Fruit fly (Drosophila melanogaster) whole organism, embryonic: Measurements from ENCODE around the gene CG10866.

Experiments
- Atf-2 ChIP-seq: fragments of 200-800 bp; sonication (Bioruptor generic); optimal IDR thresholded peaks from 2 replicates; lab custom pipeline; 2016; ENCODE audit warnings: missing biosample characterization, missing genetic modification characterization
- Bgb ChIP-seq: fragments of 200-800 bp; sonication (Bioruptor generic); IDR thresholded peaks from 2 replicates; pipeline ENCODE4 v1.3.6; 2022; ENCODE audit warnings: missing biosample characterization, missing genetic modification characterization; ENCODE audit not compliant: partially characterized antibody
- Bteb2 ChIP-seq: fragments of 200-800 bp; sonication (Bioruptor generic); optimal IDR thresholded peaks from 2 replicates; lab custom pipeline; 2016; ENCODE audit warnings: missing biosample characterization, missing genetic modification characterization
- C15 ChIP-seq: fragments of 200-800 bp; sonication (Bioruptor generic); IDR thresholded peaks from 3 replicates; pipeline ENCODE4 v1.3.6; 2022; ENCODE audit warnings: missing biosample characterization, missing genetic modification characterization
- CG10462 ChIP-seq: fragments of 200-800 bp; sonication (Bioruptor generic); optimal IDR thresholded peaks from 2 replicates; lab custom pipeline; 2016; ENCODE audit warnings: missing biosample characterization, missing genetic modification characterization
- CG11695 ChIP-seq: fragments of 200-800 bp; sonication (Bioruptor generic); IDR thresholded peaks from 3 replicates; pipeline ENCODE4 v1.3.6; 2022; ENCODE audit warnings: missing biosample characterization, missing genetic modification characterization
- CG12219 ChIP-seq: fragments of 200-800 bp; sonication (Bioruptor generic); optimal IDR thresholded peaks from 3 replicates; lab custom pipeline; 2018; ENCODE audit warnings: missing biosample characterization, mild to moderate bottlenecking, missing genetic modification characterization
- CG12391 ChIP-seq: fragments of 200-800 bp; sonication (Bioruptor generic); optimal IDR thresholded peaks from 3 replicates; lab custom pipeline; 2018; ENCODE audit warnings: missing biosample characterization, mild to moderate bottlenecking, missing genetic modification characterization, moderate library complexity
- CG14014 ChIP-seq: fragments of 200-800 bp; sonication (Bioruptor generic); IDR thresholded peaks from 2 replicates; pipeline ENCODE4 v1.3.6; 2022; ENCODE audit warnings: missing biosample characterization, missing genetic modification characterization
- CG15269 ChIP-seq: fragments of 200-800 bp; sonication (Bioruptor generic); optimal IDR thresholded peaks from 2 replicates; lab custom pipeline; 2018; ENCODE audit warnings: missing biosample characterization, mild to moderate bottlenecking, missing genetic modification characterization, moderate library complexity
- CG1603 ChIP-seq: fragments of 200-800 bp; sonication (Bioruptor generic); optimal IDR thresholded peaks from 2 replicates; lab custom pipeline; 2019; ENCODE audit warnings: missing biosample characterization, mild to moderate bottlenecking, missing genetic modification characterization, moderate library complexity
- CG18262 ChIP-seq: fragments of 200-800 bp; optimal IDR thresholded peaks from 3 replicates; lab custom pipeline; 2019; ENCODE audit warnings: missing biosample characterization, mild to moderate bottlenecking, missing genetic modification characterization, moderate library complexity
- CG3163 ChIP-seq: fragments of 200-800 bp; sonication (Bioruptor generic); optimal IDR thresholded peaks from 3 replicates; lab custom pipeline; 2016; ENCODE audit warnings: missing biosample characterization, missing genetic modification characterization
- CG32772 ChIP-seq: fragments of 200-800 bp; sonication (Bioruptor generic); IDR thresholded peaks from 2 replicates; pipeline ENCODE4 v1.3.6; 2022; ENCODE audit warnings: missing biosample characterization, missing genetic modification characterization
- CG3995 ChIP-seq: fragments of 200-800 bp; sonication (Bioruptor generic); optimal IDR thresholded peaks from 3 replicates; lab custom pipeline; 2016; ENCODE audit warnings: missing biosample characterization, missing genetic modification characterization
- CG5245 ChIP-seq: fragments of 200-800 bp; sonication (Bioruptor generic); optimal IDR thresholded peaks from 3 replicates; lab custom pipeline; 2016; ENCODE audit warnings: missing biosample characterization, missing genetic modification characterization
- CG8478 ChIP-seq: fragments of >200 bp; optimal IDR thresholded peaks from 2 replicates; lab custom pipeline; 2018
- Camta ChIP-seq: fragments of 200-800 bp; sonication (Bioruptor generic); optimal IDR thresholded peaks from 2 replicates; lab custom pipeline; 2016; ENCODE audit warnings: missing biosample characterization, missing genetic modification characterization
- CkIIα-i1 ChIP-seq: fragments of 200-800 bp; sonication (Bioruptor generic); IDR thresholded peaks from 2 replicates; pipeline ENCODE4 v1.3.6; 2022; ENCODE audit warnings: missing biosample characterization, missing genetic modification characterization
- Dip2 ChIP-seq: fragments of 200-800 bp; sonication (Bioruptor generic); IDR thresholded peaks from 2 replicates; pipeline ENCODE4 v1.3.6; 2022; ENCODE audit warnings: missing biosample characterization, missing genetic modification characterization
- Gug ChIP-seq: fragments of 200-800 bp; sonication (Bioruptor generic); IDR thresholded peaks from 4 replicates; pipeline ENCODE4 v1.3.6; 2022; ENCODE audit warnings: missing biosample characterization, missing genetic modification characterization
- HLHmδ ChIP-seq: fragments of 200-800 bp; sonication (Bioruptor generic); optimal IDR thresholded peaks from 2 replicates; lab custom pipeline; 2018; ENCODE audit warnings: missing biosample characterization, mild to moderate bottlenecking, missing genetic modification characterization, moderate library complexity
- Jarid2 ChIP-seq: fragments of 200-800 bp; sonication (Bioruptor generic); optimal IDR thresholded peaks from 3 replicates; lab custom pipeline; 2017; ENCODE audit warnings: mild to moderate bottlenecking, missing biosample characterization, missing genetic modification reagents, missing genetic modification characterization
- Lim3 ChIP-seq: fragments of 200-800 bp; sonication (Bioruptor generic); IDR thresholded peaks from 2 replicates; pipeline ENCODE4 v1.3.6; 2022; ENCODE audit warnings: missing biosample characterization, missing genetic modification characterization
- Rfx ChIP-seq: fragments of 200-800 bp; sonication (Bioruptor generic); IDR thresholded peaks from 2 replicates; pipeline ENCODE4 v1.3.6; 2022; ENCODE audit warnings: missing biosample characterization, missing genetic modification characterization
- Rx ChIP-seq: fragments of 200-800 bp; sonication (Bioruptor generic); IDR thresholded peaks from 2 replicates; pipeline ENCODE4 v1.3.6; 2022; ENCODE audit warnings: missing biosample characterization, missing genetic modification characterization
- Stat92E ChIP-seq, 3 experiments: fragments of >200 bp in 2 of 3; fragments of 200-800 bp in 1 of 3; sonication (Bioruptor generic) in 1 of 3; optimal IDR thresholded peaks; 2 replicates each; lab custom pipeline; 2017 to 2019; ENCODE audit warnings: missing biosample characterization in 3 of 3, missing genetic modification characterization in 3 of 3, mild to moderate bottlenecking in 1 of 3, moderate library complexity in 1 of 3
- Trl ChIP-seq, 3 experiments: fragments of >200 bp in 2 of 3; fragments of 200-800 bp in 1 of 3; sonication (Bioruptor generic) in 1 of 3; optimal IDR thresholded peaks; 2 replicates in 1 of 3; 3 replicates in 2 of 3; lab custom pipeline; 2016 to 2017; ENCODE audit warnings: missing biosample characterization in 1 of 3, missing genetic modification characterization in 1 of 3
- aop ChIP-seq: fragments of 200-800 bp; sonication (Bioruptor generic); IDR thresholded peaks from 2 replicates; pipeline ENCODE4 v1.3.6; 2022; ENCODE audit warnings: missing biosample characterization, missing genetic modification characterization
- ash1 ChIP-seq: fragments of 200-800 bp; sonication (Bioruptor generic); optimal IDR thresholded peaks from 2 replicates; lab custom pipeline; 2018; ENCODE audit warnings: missing biosample characterization, mild to moderate bottlenecking, missing genetic modification characterization
- bab2 ChIP-seq: fragments of 200-800 bp; sonication (Bioruptor generic); optimal IDR thresholded peaks from 2 replicates; lab custom pipeline; 2016; ENCODE audit warnings: missing biosample characterization, missing genetic modification characterization
- cad ChIP-seq: fragments of >200 bp; optimal IDR thresholded peaks from 2 replicates; lab custom pipeline; 2017; ENCODE audit warnings: missing biosample characterization, missing genetic modification characterization
- chm ChIP-seq: fragments of 200-800 bp; sonication (Bioruptor generic); IDR thresholded peaks from 2 replicates; pipeline ENCODE4 v1.3.6; 2022; ENCODE audit warnings: missing biosample characterization, missing genetic modification characterization
- corto ChIP-seq: fragments of 200-800 bp; sonication (Bioruptor generic); optimal IDR thresholded peaks from 2 replicates; lab custom pipeline; 2016; ENCODE audit warnings: missing biosample characterization, mild to moderate bottlenecking, missing genetic modification characterization, moderate library complexity
- danr ChIP-seq: fragments of 200-800 bp; sonication (Bioruptor generic); IDR thresholded peaks from 2 replicates; pipeline ENCODE4 v1.3.6; 2022; ENCODE audit warnings: missing biosample characterization, missing genetic modification characterization
- dati ChIP-seq: fragments of 200-800 bp; sonication (Bioruptor generic); IDR thresholded peaks from 2 replicates; pipeline ENCODE4 v1.3.6; 2022; ENCODE audit warnings: missing biosample characterization, missing genetic modification characterization
- dm ChIP-seq: fragments of 200-800 bp; sonication (Bioruptor generic); optimal IDR thresholded peaks from 3 replicates; lab custom pipeline; 2016; ENCODE audit warnings: missing biosample characterization, missing genetic modification characterization
- eve ChIP-seq, 2 experiments: fragments of >200 bp; optimal IDR thresholded peaks; 2 replicates each; lab custom pipeline; 2017; ENCODE audit warnings: missing biosample characterization in 2 of 2, missing genetic modification characterization in 2 of 2
- ftz-f1 ChIP-seq: fragments of 200-800 bp; sonication (Bioruptor generic); optimal IDR thresholded peaks from 2 replicates; lab custom pipeline; 2016; ENCODE audit warnings: missing biosample characterization, missing genetic modification characterization
- gt ChIP-seq: fragments of 200-800 bp; sonication (Bioruptor generic); IDR thresholded peaks from 2 replicates; pipeline ENCODE4 v1.3.6; 2022; ENCODE audit warnings: missing biosample characterization, missing genetic modification characterization
- otp ChIP-seq: fragments of 200-800 bp; sonication (Bioruptor generic); IDR thresholded peaks from 3 replicates; pipeline ENCODE4, ENCODE4 v1.3.6; 2022; ENCODE audit warnings: missing biosample characterization, missing genetic modification characterization
- p53 ChIP-seq: fragments of 200-800 bp; sonication (Bioruptor generic); optimal IDR thresholded peaks from 2 replicates; lab custom pipeline; 2016; ENCODE audit warnings: missing biosample characterization, missing genetic modification characterization
- psq ChIP-seq: fragments of 200-800 bp; sonication (Bioruptor generic); optimal IDR thresholded peaks from 2 replicates; lab custom pipeline; 2017; ENCODE audit warnings: missing biosample characterization, missing genetic modification characterization
- pzg ChIP-seq: fragments of 200-800 bp; sonication (Bioruptor generic); optimal IDR thresholded peaks from 3 replicates; lab custom pipeline; 2018; ENCODE audit warnings: missing biosample characterization, mild to moderate bottlenecking, missing genetic modification characterization, moderate library complexity
- rib ChIP-seq: fragments of 200-800 bp; sonication (Bioruptor generic); IDR thresholded peaks from 2 replicates; pipeline ENCODE4 v1.3.6; 2022; ENCODE audit warnings: missing biosample characterization, missing genetic modification characterization
- run ChIP-seq: fragments of 200-800 bp; sonication (Bioruptor generic); optimal IDR thresholded peaks from 3 replicates; lab custom pipeline; 2018; ENCODE audit warnings: missing biosample characterization, mild to moderate bottlenecking, missing genetic modification characterization
- sima ChIP-seq: fragments of 200-800 bp; sonication (Bioruptor generic); optimal IDR thresholded peaks from 2 replicates; lab custom pipeline; 2016; ENCODE audit warnings: missing biosample characterization, missing genetic modification characterization
- sr ChIP-seq: fragments of 200-800 bp; sonication (Bioruptor generic); IDR thresholded peaks from 3 replicates; pipeline ENCODE4 v1.3.6; 2022; ENCODE audit warnings: missing biosample characterization, missing genetic modification characterization
- usp ChIP-seq: fragments of >200 bp; optimal IDR thresholded peaks from 2 replicates; lab custom pipeline; 2017; ENCODE audit warnings: missing biosample characterization, missing genetic modification characterization
- vnd ChIP-seq: fragments of 200-800 bp; sonication (Bioruptor generic); IDR thresholded peaks from 3 replicates; pipeline ENCODE4 v1.3.6; 2022; ENCODE audit warnings: missing biosample characterization, missing genetic modification characterization; ENCODE audit not compliant: partially characterized antibody
- zen ChIP-seq: fragments of 200-800 bp; sonication (Bioruptor generic); optimal IDR thresholded peaks from 3 replicates; lab custom pipeline; 2018; ENCODE audit warnings: missing biosample characterization, mild to moderate bottlenecking, missing genetic modification characterization, moderate library complexity

Gene CG10866

DNA sequence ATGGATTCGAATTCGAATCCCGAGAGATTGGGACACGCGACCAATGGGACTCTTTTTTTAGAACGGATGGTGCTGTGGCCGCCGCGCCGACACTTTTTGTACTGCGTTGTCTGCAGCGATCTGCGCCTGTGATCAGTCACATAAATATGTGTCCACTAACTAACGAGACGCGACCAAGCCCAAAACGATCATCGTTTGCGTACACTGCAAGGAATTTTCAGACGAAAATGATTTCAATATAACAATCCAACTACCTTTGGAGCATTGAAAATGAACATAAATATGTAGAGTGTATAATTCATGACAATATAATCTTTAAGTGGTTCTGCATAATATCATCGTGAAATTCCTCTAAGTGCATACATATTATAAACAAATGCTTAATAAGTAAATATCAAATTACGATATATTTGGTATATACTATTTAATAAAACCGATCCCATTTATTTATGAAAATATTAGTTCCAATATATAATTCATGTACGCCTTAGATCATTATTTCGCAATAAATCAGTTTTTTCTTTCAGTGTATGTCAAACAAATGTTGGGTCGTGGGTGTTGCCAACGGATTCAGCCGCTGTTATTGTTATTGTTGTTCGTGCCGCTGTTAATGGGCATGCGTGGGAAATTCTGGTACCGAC is 2.1 kb downstream of the CG10866 start, which contains the start of gene Eip63F-1 (continued):
- TF ChIP-seq Rfx (peak; percentile 68), C15 (GFP tag; lab: Robert Waterston, UW) (no peak), bab2 (GFP tag; lab: Kevin White, UChicago) (no peak), Stat92E (GFP tag; optimal IDR thresholded peaks at IDR 0.05; lab: Kevin White, UChicago) (no peak), Atf-2 (GFP tag; lab: Kevin White, UChicago) (no peak), CG18262 (peak; percentile 69), p53 (GFP tag; lab: Kevin White, UChicago) (no peak), Dip2 (GFP tag; lab: Robert Waterston, UW) (no peak), Lim3 (GFP tag; lab: Robert Waterston, UW) (0 out of 2 replicates have a peak, but pooled peaks have one; percentile 18), CG15269 (tag; lab: Kevin White, UChicago) (peak; percentile 79), danr (GFP tag; lab: Robert Waterston, UW) (peak; percentile 41; the same call in 1 of the 2 replicates), usp (GFP tag; lab: Kevin White, UChicago) (no peak), dm (GFP tag; lab: Kevin White, UChicago) (no peak), sima (GFP tag; lab: Kevin White, UChicago) (no peak), cad (no peak), vnd (GFP tag; lab: Robert Waterston, UW) (no peak), HLHmδ (GFP tag; lab: Kevin White, UChicago) (no peak), Jarid2 (GFP tag; lab: Kevin White, UChicago) (peak; percentile 60), aop (GFP tag; lab: Robert Waterston, UW) (no peak), Trl (optimal IDR thresholded peaks at IDR 0.05; lab: Kevin White, UChicago) (no peak), Trl (GFP tag; optimal IDR thresholded peaks at IDR 0.05; lab: Kevin White, UChicago) (no peak), Rx (no peak), CG32772 (no peak), zen (peak; percentile 32), CG12219 (GFP tag; lab: Kevin White, UChicago) (no peak), Bgb (GFP tag; lab: Robert Waterston, UW) (no peak), sr (GFP tag; lab: Robert Waterston, UW) (peak; percentile 76), gt (GFP tag; lab: Robert Waterston, UW) (no peak), CG10462 (GFP tag; lab: Kevin White, UChicago) (no peak), CG3163 (GFP tag; lab: Kevin White, UChicago) (no peak), ash1 (GFP tag; lab: Kevin White, UChicago) (no peak), psq (GFP tag; lab: Kevin White, UChicago) (peak; percentile 13), CG3995 (GFP tag; lab: Kevin White, UChicago) (peak; percentile 14), CG12391 (tag; lab: Kevin White, UChicago) (peak; percentile 77), pzg (GFP tag; lab: Kevin White, UChicago) (no peak), ftz-f1 (no peak), corto (GFP tag; lab: Kevin White, UChicago) (no peak), CG8478 (lab: Kevin White, UChicago) (no peak), eve (GFP tag; optimal IDR thresholded peaks at IDR 0.05; lab: Kevin White, UChicago) (no peak), CG1603 (peak; percentile 59), chm (no peak), CkIIα-i1 (GFP tag; lab: Robert Waterston, UW) (no peak), CG11695 (GFP tag; lab: Robert Waterston, UW) (peak; percentile 40; the same call in 2 of the 3 replicates), otp (GFP tag; lab: Robert Waterston, UW) (no peak), run (peak; percentile 34), CG5245 (GFP tag; lab: Kevin White, UChicago) (peak; percentile 54), Bteb2 (GFP tag; lab: Kevin White, UChicago) (peak; percentile 31), rib (no peak), Camta (no peak), CG14014 (GFP tag; lab: Robert Waterston, UW) (peak; percentile 29; the same call in 1 of the 2 replicates), dati (GFP tag; lab: Robert Waterston, UW) (no peak), Gug (GFP tag; lab: Robert Waterston, UW) (no peak)
